Worm (Caenorhabditis elegans) whole organism, L1 larva: ENCODE data around the gene zyg-11.

ENCODE experiments used
- C04F5.9 ChIP-seq: sonication (generic microtip); optimal IDR thresholded peaks from 2 replicates; lab custom pipeline; 2016; ENCODE audit warnings: missing genetic modification characterization, missing compliant biosample characterization
- C16A3.4 ChIP-seq: fragments of 150-350 bp; optimal IDR thresholded peaks from 2 replicates; lab custom pipeline; 2014; ENCODE audit warnings: missing biosample characterization, missing genetic modification characterization
- ama-1 ChIP-seq: fragments of 150-350 bp; optimal IDR thresholded peaks from 2 replicates; lab custom pipeline; 2014
- blmp-1 ChIP-seq: fragments of 150-350 bp; optimal IDR thresholded peaks from 2 replicates; lab custom pipeline; 2014; ENCODE audit warnings: missing biosample characterization, missing genetic modification characterization
- ceh-8 ChIP-seq: fragments of 200-800 bp; sonication (Bioruptor generic); optimal IDR thresholded peaks from 2 replicates; lab custom pipeline; 2018; ENCODE audit warnings: mild to moderate bottlenecking, missing genetic modification characterization, moderate library complexity, missing compliant biosample characterization
- ceh-90 ChIP-seq: sonication (generic microtip); optimal IDR thresholded peaks from 2 replicates; lab custom pipeline; 2016; ENCODE audit warnings: missing genetic modification characterization, missing compliant biosample characterization
- dpl-1 ChIP-seq, 3 experiments: fragments of 150-350 bp in 2 of 3; sonication (generic microtip) in 1 of 3; optimal IDR thresholded peaks; 2 replicates each; lab custom pipeline; 2014 to 2017; ENCODE audit warnings: missing biosample characterization in 3 of 3, missing genetic modification characterization in 3 of 3, missing genetic modification reagents in 3 of 3
- efl-1 ChIP-seq, 4 experiments: fragments of 150-350 bp; optimal IDR thresholded peaks in 3 of 4; peaks in 1 of 4; 1 replicate in 1 of 4; 2 replicates in 3 of 4; lab custom pipeline; 2014; ENCODE audit warnings: missing biosample characterization in 2 of 4, missing genetic modification characterization in 2 of 4, missing genetic modification reagents in 2 of 4
- efl-3 ChIP-seq: fragments of 200-800 bp; sonication (Bioruptor generic); optimal IDR thresholded peaks from 2 replicates; lab custom pipeline; 2018; ENCODE audit warnings: mild to moderate bottlenecking, missing genetic modification characterization, missing compliant biosample characterization
- egl-13 ChIP-seq: sonication (generic microtip); optimal IDR thresholded peaks from 2 replicates; lab custom pipeline; 2016; ENCODE audit warnings: missing genotype, missing genetic modification reagents, missing genetic modification characterization, missing compliant biosample characterization
- elt-2 ChIP-seq: sonication (generic microtip); optimal IDR thresholded peaks from 2 replicates; lab custom pipeline; 2016; ENCODE audit warnings: missing genetic modification characterization, mild to moderate bottlenecking, inconsistent platforms, missing compliant biosample characterization, missing genetic modification reagents
- elt-3 ChIP-seq, 6 experiments: fragments of 150-350 bp in 1 of 6; sonication (generic microtip); optimal IDR thresholded peaks; 2 replicates each; lab custom pipeline; 2017 to 2018; ENCODE audit warnings: missing biosample characterization in 6 of 6, missing genetic modification characterization in 6 of 6, inconsistent platforms in 1 of 6
- fos-1 ChIP-seq: fragments of 150-350 bp; optimal IDR thresholded peaks from 2 replicates; lab custom pipeline; 2014; ENCODE audit warnings: missing biosample characterization, missing genetic modification characterization
- isw-1 ChIP-seq: fragments of 200-800 bp; sonication (Bioruptor generic); IDR thresholded peaks from 2 replicates; pipeline ENCODE4 v1.3.6; 2022; ENCODE audit warnings: missing genetic modification characterization, missing compliant biosample characterization
- jun-1 ChIP-seq: fragments of 150-350 bp; optimal IDR thresholded peaks from 2 replicates; lab custom pipeline; 2014; ENCODE audit warnings: missing biosample characterization, missing genetic modification reagents, missing genetic modification characterization
- lin-13 ChIP-seq: fragments of 150-350 bp; optimal IDR thresholded peaks from 2 replicates; lab custom pipeline; 2014; ENCODE audit warnings: missing biosample characterization, missing genetic modification reagents, missing genetic modification characterization
- lin-14 ChIP-seq: fragments of 200-800 bp; sonication (Bioruptor generic); optimal IDR thresholded peaks from 2 replicates; lab custom pipeline; 2018; ENCODE audit warnings: mild to moderate bottlenecking, missing genetic modification characterization, moderate library complexity, missing compliant biosample characterization
- lin-15B ChIP-seq: fragments of 150-350 bp; sonication (generic microtip); optimal IDR thresholded peaks from 3 replicates; lab custom pipeline; 2014; ENCODE audit warnings: missing biosample characterization, missing genetic modification characterization
- lin-35 ChIP-seq, 2 experiments: fragments of 150-350 bp; optimal IDR thresholded peaks; 2 replicates each; lab custom pipeline; 2014; ENCODE audit warnings: missing biosample characterization in 2 of 2, missing genetic modification characterization in 2 of 2, missing genetic modification reagents in 2 of 2
- lir-3 ChIP-seq: sonication (generic microtip); optimal IDR thresholded peaks from 2 replicates; lab custom pipeline; 2016; ENCODE audit warnings: mild to moderate bottlenecking, missing genetic modification characterization, moderate library complexity, missing compliant biosample characterization; ENCODE audit not compliant: poor library complexity
- lsy-2 ChIP-seq, 2 experiments: fragments of 150-350 bp; optimal IDR thresholded peaks; 2 replicates each; lab custom pipeline; 2014; ENCODE audit warnings: missing biosample characterization in 2 of 2, missing genetic modification characterization in 2 of 2
- mdl-1 ChIP-seq, 2 experiments: fragments of 150-350 bp; optimal IDR thresholded peaks; 2 replicates each; lab custom pipeline; 2014 to 2017; ENCODE audit warnings: missing biosample characterization in 2 of 2, missing genetic modification characterization in 2 of 2, inconsistent platforms in 1 of 2
- mef-2 ChIP-seq: fragments of 150-350 bp; optimal IDR thresholded peaks from 2 replicates; lab custom pipeline; 2014; ENCODE audit warnings: missing biosample characterization, missing genetic modification characterization
- mep-1 ChIP-seq: fragments of 150-350 bp; optimal IDR thresholded peaks from 2 replicates; lab custom pipeline; 2014; ENCODE audit warnings: missing biosample characterization, missing genetic modification characterization
- nhr-12 ChIP-seq: sonication (generic microtip); optimal IDR thresholded peaks from 2 replicates; lab custom pipeline; 2017; ENCODE audit warnings: missing biosample characterization, missing genetic modification characterization
- nhr-19 ChIP-seq: fragments of 200-800 bp; sonication (Bioruptor generic); conservative IDR thresholded peaks from 2 replicates; pipeline ENCODE4 v1.3.6; 2022; ENCODE audit warnings: missing genetic modification characterization, missing compliant biosample characterization
- nhr-20 ChIP-seq: sonication (generic microtip); optimal IDR thresholded peaks from 2 replicates; lab custom pipeline; 2016; ENCODE audit warnings: mild to moderate bottlenecking, missing genetic modification characterization, missing compliant biosample characterization
- nhr-237 ChIP-seq: fragments of 150-350 bp; optimal IDR thresholded peaks from 2 replicates; lab custom pipeline; 2014; ENCODE audit warnings: missing biosample characterization, missing genetic modification characterization
- nhr-71 ChIP-seq: sonication (generic microtip); optimal IDR thresholded peaks from 2 replicates; lab custom pipeline; 2016; ENCODE audit warnings: mild to moderate bottlenecking, missing genetic modification characterization, moderate library complexity, missing compliant biosample characterization
- nhr-85 ChIP-seq: sonication (generic microtip); peaks from one replicate; lab custom pipeline; 2016; ENCODE audit warnings: missing genetic modification characterization, inconsistent platforms, missing compliant biosample characterization
- pqm-1 ChIP-seq: sonication (generic microtip); optimal IDR thresholded peaks from 3 replicates; lab custom pipeline; 2017; ENCODE audit warnings: missing biosample characterization, missing genetic modification characterization
- skn-1 ChIP-seq: fragments of 150-350 bp; optimal IDR thresholded peaks from 2 replicates; lab custom pipeline; 2014; ENCODE audit warnings: missing biosample characterization, missing genetic modification characterization
- snu-23 ChIP-seq: sonication (generic microtip); optimal IDR thresholded peaks from 2 replicates; lab custom pipeline; 2016; ENCODE audit warnings: missing genetic modification characterization, missing compliant biosample characterization
- sup-37 ChIP-seq: fragments of 200-800 bp; sonication (Bioruptor generic); optimal IDR thresholded peaks from 2 replicates; lab custom pipeline; 2018; ENCODE audit warnings: mild to moderate bottlenecking, missing genetic modification characterization, missing compliant biosample characterization
- swsn-7 ChIP-seq: sonication (generic microtip); optimal IDR thresholded peaks from 2 replicates; lab custom pipeline; 2016; ENCODE audit warnings: missing genetic modification characterization, missing compliant biosample characterization
- tbx-2 ChIP-seq: sonication (generic microtip); optimal IDR thresholded peaks from 2 replicates; lab custom pipeline; 2016; ENCODE audit warnings: missing genetic modification characterization, missing compliant biosample characterization
- tlp-1 ChIP-seq: fragments of 150-350 bp; optimal IDR thresholded peaks from 2 replicates; lab custom pipeline; 2014; ENCODE audit warnings: missing biosample characterization, missing genetic modification characterization
- unc-130 ChIP-seq: fragments of 150-350 bp; optimal IDR thresholded peaks from 2 replicates; lab custom pipeline; 2017; ENCODE audit warnings: missing biosample characterization, missing genetic modification characterization, inconsistent platforms
- unc-30 ChIP-seq: sonication (generic microtip); optimal IDR thresholded peaks from 2 replicates; lab custom pipeline; 2017; ENCODE audit warnings: missing biosample characterization, missing genetic modification characterization
- unc-98 ChIP-seq: fragments of 200-800 bp; sonication (Bioruptor generic); IDR thresholded peaks from 2 replicates; pipeline ENCODE4 v1.3.6; 2022; ENCODE audit warnings: missing genetic modification characterization, missing compliant biosample characterization
- xbp-1 ChIP-seq: sonication (generic microtip); optimal IDR thresholded peaks from 2 replicates; lab custom pipeline; 2016; ENCODE audit warnings: missing genetic modification characterization, missing compliant biosample characterization
- zag-1 ChIP-seq: fragments of 150-350 bp; optimal IDR thresholded peaks from 2 replicates; lab custom pipeline; 2014; ENCODE audit warnings: missing biosample characterization, missing genetic modification characterization
- ztf-4 ChIP-seq: fragments of 150-350 bp; optimal IDR thresholded peaks from 2 replicates; lab custom pipeline; 2014; ENCODE audit warnings: missing biosample characterization, missing genetic modification characterization

zyg-11 gene

ce11 chrII:8004752-8005151, 12.7 kb upstream of the zyg-11 start:
- TF ChIP-seq sup-37 (GFP tag; lab: Kevin White, UChicago) (no peak), unc-30 (tag; lab: Kevin White, UChicago) (no peak), dpl-1 (GFP tag; optimal IDR thresholded peaks at IDR 0.05; lab: Kevin White, UChicago) (no peak), elt-2 (tag; lab: Kevin White, UChicago) (no peak), elt-3 (tag; optimal IDR thresholded peaks at IDR 0.05; lab: Kevin White, UChicago) (no peak), lin-15B (tag; lab: Kevin White, UChicago) (no peak), jun-1 (tag; lab: Kevin White, UChicago) (no peak), ceh-90 (tag; lab: Kevin White, UChicago) (no peak), ama-1 (lab: Kevin White, UChicago) (no peak), mef-2 (tag; lab: Kevin White, UChicago) (no peak), C04F5.9 (tag; lab: Kevin White, UChicago) (no peak), efl-1 (optimal IDR thresholded peaks at IDR 0.05; lab: Kevin White, UChicago) (no peak), efl-1 (GFP tag; optimal IDR thresholded peaks at IDR 0.05 in 1 of 2; lab: Kevin White, UChicago) (no peak)

ce11 chrII:8006962-8007361, 10.5 kb upstream of the zyg-11 start:
- TF ChIP-seq egl-13 (tag; lab: Kevin White, UChicago) = no peak
- TF ChIP-seq blmp-1 (tag; lab: Kevin White, UChicago) = peak; percentile 7

ce11 chrII:8008334-8008733, 9.1 kb upstream of the zyg-11 start, which contains the start of gene glna-2:
Gene glna-2, plus strand, starts transcription at chrII:8008634.
- TF ChIP-seq nhr-19 (GFP tag; lab: Robert Waterston, UW) (no peak), blmp-1 (tag; lab: Kevin White, UChicago) (no peak), fos-1 (tag; lab: Kevin White, UChicago) (no peak), mep-1 (tag; lab: Kevin White, UChicago) (no peak), unc-98 (no peak), mdl-1 (tag; optimal IDR thresholded peaks at IDR 0.05; lab: Kevin White, UChicago) (no peak), ceh-8 (GFP tag; lab: Kevin White, UChicago) (no peak), xbp-1 (tag; lab: Kevin White, UChicago) (no peak), tlp-1 (tag; lab: Kevin White, UChicago) (no peak), ztf-4 (no peak), nhr-12 (tag; lab: Kevin White, UChicago) (no peak), nhr-237 (tag; lab: Kevin White, UChicago) (no peak), isw-1 (no peak), pqm-1 (tag; lab: Kevin White, UChicago) (no peak)

- peak in 1 of 2 experiments; percentile 1 for TF ChIP-seq lsy-2 (tag; optimal IDR thresholded peaks at IDR 0.05; lab: Kevin White, UChicago)
- no peak for TF ChIP-seq efl-3
- no peak for TF ChIP-seq lin-13
- TF ChIP-seq nhr-85 (tag; lab: Kevin White, UChicago) = peak; percentile 74
- TF ChIP-seq mdl-1 (tag; optimal IDR thresholded peaks at IDR 0.05; lab: Kevin White, UChicago) = peak in 1 of 2 experiments; percentile 62
- peak; percentile 21 for TF ChIP-seq swsn-7 (tag; lab: Kevin White, UChicago)
- peak; percentile 49 for TF ChIP-seq elt-2 (tag; lab: Kevin White, UChicago)
- TF ChIP-seq efl-1 (optimal IDR thresholded peaks at IDR 0.05; lab: Kevin White, UChicago) = no peak
- peak in 1 of 2 experiments; percentile 68 for TF ChIP-seq efl-1 (GFP tag; optimal IDR thresholded peaks at IDR 0.05 in 1 of 2; lab: Kevin White, UChicago)
- no peak for TF ChIP-seq zag-1
- TF ChIP-seq egl-13 (tag; lab: Kevin White, UChicago) = no peak
- no peak for TF ChIP-seq isw-1
- TF ChIP-seq elt-3 (tag; optimal IDR thresholded peaks at IDR 0.05; lab: Kevin White, UChicago) = peak in 1 of 6 experiments; percentile 56
- peak; percentile 65 for TF ChIP-seq nhr-20 (tag; lab: Kevin White, UChicago)
- TF ChIP-seq mef-2 (tag; lab: Kevin White, UChicago) = no peak
- peak; percentile 1 to 43 for TF ChIP-seq lin-35 (GFP tag; optimal IDR thresholded peaks at IDR 0.05; lab: Kevin White, UChicago)
- TF ChIP-seq nhr-19 (GFP tag; lab: Robert Waterston, UW) = peak; percentile 51
- TF ChIP-seq tbx-2 (tag; lab: Kevin White, UChicago) = peak; percentile 17
- peak; percentile 37 for TF ChIP-seq mep-1 (tag; lab: Kevin White, UChicago)
- no peak for TF ChIP-seq skn-1 (tag; lab: Kevin White, UChicago)
- no peak for TF ChIP-seq ceh-90 (tag; lab: Kevin White, UChicago)
- TF ChIP-seq unc-130 = peak; percentile 62
- TF ChIP-seq snu-23 (GFP tag; lab: Kevin White, UChicago) = peak; percentile 39
- peak; percentile 73 for TF ChIP-seq nhr-71
- peak; percentile 34 for TF ChIP-seq sup-37 (GFP tag; lab: Kevin White, UChicago)
- TF ChIP-seq lin-14 = peak; percentile 33
- TF ChIP-seq lir-3 (tag; lab: Kevin White, UChicago) = peak; percentile 27
- TF ChIP-seq C16A3.4 (tag; lab: Kevin White, UChicago) = peak; percentile 44
- TF ChIP-seq blmp-1 (tag; lab: Kevin White, UChicago) = peak; percentile 61
These were observed 5.1 kb upstream of the zyg-11 start, which contains the start of gene DH11.2 for ce11 chrII:8012071-8013031. Gene DH11.2, plus strand, starts transcription at chrII:8012816.
